Worm (Caenorhabditis elegans) whole organism, midembryonic: ENCODE data around the gene egl-27.

Experiments used
- T22C8.4 ChIP-seq: fragments of 200-800 bp; sonication (Bioruptor generic); IDR thresholded peaks from 2 replicates; pipeline ENCODE4 v1.3.6; 2022; ENCODE audit warnings: missing genetic modification characterization, missing compliant biosample characterization
- cog-1 ChIP-seq: sonication (generic microtip); optimal IDR thresholded peaks from 2 replicates; lab custom pipeline; 2016; ENCODE audit warnings: missing genetic modification characterization, missing compliant biosample characterization
- flt-1 ChIP-seq: fragments of 200-800 bp; sonication (Bioruptor generic); IDR thresholded peaks from 2 replicates; pipeline ENCODE4 v1.3.6; 2022; ENCODE audit warnings: missing genetic modification characterization, missing compliant biosample characterization
- klf-2 ChIP-seq: fragments of 200-800 bp; sonication (Bioruptor generic); conservative IDR thresholded peaks from 2 replicates; pipeline ENCODE4 v1.3.6; 2022; ENCODE audit warnings: missing genetic modification reagents, missing genetic modification characterization, missing compliant biosample characterization
- med-1 ChIP-seq: sonication (generic microtip); optimal IDR thresholded peaks from 2 replicates; lab custom pipeline; 2017; ENCODE audit warnings: missing genetic modification characterization, mild to moderate bottlenecking, missing compliant biosample characterization, antibody characterized with exemption, missing genetic modification reagents; ENCODE audit not compliant: insufficient read depth
- ref-1 ChIP-seq: fragments of 200-800 bp; sonication (Bioruptor generic); conservative IDR thresholded peaks from 2 replicates; pipeline ENCODE4 v1.3.6; 2022; ENCODE audit warnings: missing genetic modification reagents, missing genetic modification characterization, missing compliant biosample characterization
- tab-1 ChIP-seq: fragments of 200-800 bp; sonication (Bioruptor generic); IDR thresholded peaks from 2 replicates; pipeline ENCODE4 v1.3.6; 2022; ENCODE audit warnings: missing genetic modification characterization, missing compliant biosample characterization
- ztf-23 ChIP-seq: fragments of 200-800 bp; sonication (Bioruptor generic); IDR thresholded peaks from 2 replicates; pipeline ENCODE4 v1.3.6; 2022; ENCODE audit warnings: missing genetic modification reagents, missing genetic modification characterization, missing compliant biosample characterization
- ztf-29 ChIP-seq: fragments of 200-800 bp; sonication (Bioruptor generic); IDR thresholded peaks from 2 replicates; pipeline ENCODE4 v1.3.6; 2022; ENCODE audit warnings: missing genetic modification reagents, missing genetic modification characterization, missing compliant biosample characterization

The egl-27 gene

ce11 chrII:6827388-6827787 lies 7.4 kb upstream of the egl-27 start:
- TF ChIP-seq flt-1: 0 out of 2 replicates have a peak, but pooled peaks have one; percentile 10
- no peak for TF ChIP-seq cog-1 (tag; lab: Kevin White, UChicago)

- TF ChIP-seq T22C8.4 (GFP tag; lab: Robert Waterston, UW): no peak
- no peak for TF ChIP-seq ztf-29 (GFP tag; lab: Robert Waterston, UW)
- no peak for TF ChIP-seq flt-1
- TF ChIP-seq ztf-23 (GFP tag; lab: Robert Waterston, UW): no peak
- TF ChIP-seq cog-1 (tag; lab: Kevin White, UChicago): no peak
- no peak for TF ChIP-seq klf-2
Measured at ce11 chrII:6828073-6828900, 6.5 kb upstream of the egl-27 start.

ce11 chrII:6829108-6829507 lies 5.7 kb upstream of the egl-27 start:
- TF ChIP-seq med-1 (GFP tag; lab: Kevin White, UChicago): no peak
- TF ChIP-seq tab-1: no peak
- TF ChIP-seq ztf-23 (GFP tag; lab: Robert Waterston, UW): no peak
- TF ChIP-seq flt-1: no peak
- TF ChIP-seq T22C8.4 (GFP tag; lab: Robert Waterston, UW): no peak
- TF ChIP-seq ref-1 (GFP tag; lab: Robert Waterston, UW): no peak
- TF ChIP-seq klf-2: no peak
- TF ChIP-seq cog-1 (tag; lab: Kevin White, UChicago): no peak
- TF ChIP-seq ztf-29 (GFP tag; lab: Robert Waterston, UW): no peak

- TF ChIP-seq T22C8.4 (GFP tag; lab: Robert Waterston, UW): no peak
- no peak for TF ChIP-seq flt-1
- TF ChIP-seq cog-1 (tag; lab: Kevin White, UChicago): no peak
- no peak for TF ChIP-seq med-1 (GFP tag; lab: Kevin White, UChicago)
- TF ChIP-seq tab-1: no peak
Measured at ce11 chrII:6830012-6830411, 4.8 kb upstream of the egl-27 start.

ce11 chrII:6830923-6831322 lies 3.9 kb upstream of the egl-27 start:
- TF ChIP-seq tab-1: peak; percentile 66; the same call in 1 of the 2 replicates
- TF ChIP-seq ztf-23 (GFP tag; lab: Robert Waterston, UW): 0 out of 2 replicates have a peak, but pooled peaks have one; percentile 47
- TF ChIP-seq med-1 (GFP tag; lab: Kevin White, UChicago): no peak
- TF ChIP-seq ref-1 (GFP tag; lab: Robert Waterston, UW): no peak

- TF ChIP-seq T22C8.4 (GFP tag; lab: Robert Waterston, UW) (no peak), klf-2 (no peak), tab-1 (no peak), ztf-23 (GFP tag; lab: Robert Waterston, UW) (no peak), ref-1 (GFP tag; lab: Robert Waterston, UW) (no peak), ztf-29 (GFP tag; lab: Robert Waterston, UW) (no peak), med-1 (GFP tag; lab: Kevin White, UChicago) (no peak), flt-1 (no peak), cog-1 (tag; lab: Kevin White, UChicago) (no peak)
Measured at ce11 chrII:6831531-6832201, 3.1 kb upstream of the egl-27 start.

ce11 chrII:6832207-6832606 lies 2.6 kb upstream of the egl-27 start:
- TF ChIP-seq ref-1 (GFP tag; lab: Robert Waterston, UW) (no peak), klf-2 (no peak), T22C8.4 (GFP tag; lab: Robert Waterston, UW) (no peak), flt-1 (no peak), med-1 (GFP tag; lab: Kevin White, UChicago) (no peak), ztf-23 (GFP tag; lab: Robert Waterston, UW) (no peak), ztf-29 (GFP tag; lab: Robert Waterston, UW) (no peak), cog-1 (tag; lab: Kevin White, UChicago) (no peak), tab-1 (no peak)

- no peak for TF ChIP-seq klf-2
- TF ChIP-seq T22C8.4 (GFP tag; lab: Robert Waterston, UW): 0 out of 2 replicates have a peak, but pooled peaks have one; percentile 14
- no peak for TF ChIP-seq ref-1 (GFP tag; lab: Robert Waterston, UW)
- no peak for TF ChIP-seq med-1 (GFP tag; lab: Kevin White, UChicago)
- TF ChIP-seq flt-1: no peak
- TF ChIP-seq ztf-29 (GFP tag; lab: Robert Waterston, UW): no peak
- TF ChIP-seq ztf-23 (GFP tag; lab: Robert Waterston, UW): 0 out of 2 replicates have a peak, but pooled peaks have one; percentile 32
- no peak for TF ChIP-seq tab-1
- TF ChIP-seq cog-1 (tag; lab: Kevin White, UChicago): no peak
Measured at ce11 chrII:6832695-6833389, 2.0 kb upstream of the egl-27 start.

- TF ChIP-seq tab-1 (no peak), cog-1 (tag; lab: Kevin White, UChicago) (no peak), klf-2 (no peak), med-1 (GFP tag; lab: Kevin White, UChicago) (no peak), ztf-23 (GFP tag; lab: Robert Waterston, UW) (no peak), flt-1 (no peak), ref-1 (GFP tag; lab: Robert Waterston, UW) (no peak), ztf-29 (GFP tag; lab: Robert Waterston, UW) (no peak), T22C8.4 (GFP tag; lab: Robert Waterston, UW) (no peak)
Measured at ce11 chrII:6833781-6834339, 948 bp upstream of the egl-27 start.
